Worm (Caenorhabditis elegans) whole organism, L2 larva: ENCODE results near the gene W06H8.6.

Experiments
- C34F6.9 ChIP-seq: fragments of 150-350 bp; optimal IDR thresholded peaks from 2 replicates; lab custom pipeline; 2014; ENCODE audit warnings: missing biosample characterization, missing genetic modification characterization
- F13H6.1 ChIP-seq: sonication (generic microtip); optimal IDR thresholded peaks from 2 replicates; lab custom pipeline; 2016; ENCODE audit warnings: missing genetic modification characterization, missing compliant biosample characterization
- R02D3.7 ChIP-seq: fragments of 150-350 bp; optimal IDR thresholded peaks from 2 replicates; lab custom pipeline; 2014; ENCODE audit warnings: missing biosample characterization, missing genetic modification characterization
- Y55F3AM.14 ChIP-seq: fragments of 200-800 bp; sonication (Bioruptor generic); optimal IDR thresholded peaks from 2 replicates; lab custom pipeline; 2018; ENCODE audit warnings: mild to moderate bottlenecking, missing genetic modification characterization, missing compliant biosample characterization
- ZK546.5 ChIP-seq: sonication (generic microtip); optimal IDR thresholded peaks from 2 replicates; lab custom pipeline; 2017; ENCODE audit warnings: missing biosample characterization, missing genetic modification characterization
- alr-1 ChIP-seq: fragments of 150-350 bp; optimal IDR thresholded peaks from 2 replicates; lab custom pipeline; 2014; ENCODE audit warnings: missing biosample characterization, missing genetic modification characterization
- aly-2 ChIP-seq: fragments of 150-350 bp; optimal IDR thresholded peaks from 2 replicates; lab custom pipeline; 2014; ENCODE audit warnings: missing biosample characterization, missing genetic modification characterization
- ama-1 ChIP-seq: fragments of 150-350 bp; optimal IDR thresholded peaks from 2 replicates; lab custom pipeline; 2018; ENCODE audit warnings: inconsistent platforms
- blmp-1 ChIP-seq: sonication (generic microtip); optimal IDR thresholded peaks from 2 replicates; lab custom pipeline; 2017; ENCODE audit warnings: missing genetic modification characterization, mild to moderate bottlenecking, missing compliant biosample characterization, antibody characterized with exemption, moderate library complexity; ENCODE audit not compliant: insufficient read depth
- ceh-16 ChIP-seq: fragments of 150-350 bp; optimal IDR thresholded peaks from 2 replicates; lab custom pipeline; 2014; ENCODE audit warnings: missing biosample characterization, missing genetic modification characterization
- ceh-82 ChIP-seq: fragments of 150-350 bp; optimal IDR thresholded peaks from 2 replicates; lab custom pipeline; 2014; ENCODE audit warnings: missing biosample characterization, missing genetic modification characterization
- crh-2 ChIP-seq: sonication (generic microtip); optimal IDR thresholded peaks from 2 replicates; lab custom pipeline; 2017; ENCODE audit warnings: missing biosample characterization, missing genetic modification characterization
- dmd-4 ChIP-seq: sonication (generic microtip); optimal IDR thresholded peaks from 2 replicates; lab custom pipeline; 2017; ENCODE audit warnings: missing biosample characterization, missing genetic modification characterization
- egl-27 ChIP-seq: sonication (generic microtip); optimal IDR thresholded peaks from 3 replicates; lab custom pipeline; 2017; ENCODE audit warnings: missing biosample characterization, missing genetic modification reagents, missing genetic modification characterization
- elt-1 ChIP-seq: fragments of 150-350 bp; optimal IDR thresholded peaks from 2 replicates; lab custom pipeline; 2014; ENCODE audit warnings: missing biosample characterization, missing genetic modification characterization
- elt-3 ChIP-seq: sonication (generic microtip); optimal IDR thresholded peaks from 2 replicates; lab custom pipeline; 2017; ENCODE audit warnings: missing biosample characterization, missing genetic modification characterization
- fos-1 ChIP-seq: fragments of 150-350 bp; optimal IDR thresholded peaks from 2 replicates; lab custom pipeline; 2014; ENCODE audit warnings: missing biosample characterization, missing genetic modification characterization
- gmeb-1 ChIP-seq: fragments of 150-350 bp; optimal IDR thresholded peaks from 2 replicates; lab custom pipeline; 2014; ENCODE audit warnings: missing biosample characterization, missing genetic modification characterization
- lin-11 ChIP-seq: fragments of 150-350 bp; sonication (generic microtip); optimal IDR thresholded peaks from 2 replicates; lab custom pipeline; 2014; ENCODE audit warnings: missing biosample characterization, missing genetic modification characterization, inconsistent platforms, mixed read lengths
- lin-13 ChIP-seq: fragments of 150-350 bp; optimal IDR thresholded peaks from 2 replicates; lab custom pipeline; 2014; ENCODE audit warnings: missing biosample characterization, missing genetic modification reagents, missing genetic modification characterization
- lin-39 ChIP-seq: fragments of 150-350 bp; optimal IDR thresholded peaks from 2 replicates; lab custom pipeline; 2014; ENCODE audit warnings: missing biosample characterization, missing genetic modification reagents, missing genetic modification characterization
- lsy-2 ChIP-seq, 2 experiments: fragments of 150-350 bp in 1 of 2; sonication (generic microtip) in 1 of 2; optimal IDR thresholded peaks; 2 replicates each; lab custom pipeline; 2014 to 2017; ENCODE audit warnings: missing biosample characterization in 2 of 2, missing genetic modification characterization in 2 of 2
- mab-5 ChIP-seq: fragments of 150-350 bp; optimal IDR thresholded peaks from 2 replicates; lab custom pipeline; 2014; ENCODE audit warnings: missing biosample characterization, missing genetic modification characterization
- mbf-1 ChIP-seq: sonication (generic microtip); optimal IDR thresholded peaks from 2 replicates; lab custom pipeline; 2017; ENCODE audit warnings: missing biosample characterization, missing genetic modification characterization
- mdl-1 ChIP-seq, 2 experiments: fragments of 150-350 bp in 1 of 2; sonication (generic microtip) in 1 of 2; optimal IDR thresholded peaks; 2 replicates each; lab custom pipeline; 2017; ENCODE audit warnings: missing biosample characterization in 2 of 2, missing genetic modification characterization in 2 of 2
- nhr-10 ChIP-seq: sonication (generic microtip); optimal IDR thresholded peaks from 2 replicates; lab custom pipeline; 2017; ENCODE audit warnings: missing biosample characterization, missing genetic modification characterization
- nhr-11 ChIP-seq: fragments of 150-350 bp; optimal IDR thresholded peaks from 2 replicates; lab custom pipeline; 2014; ENCODE audit warnings: missing biosample characterization, missing genetic modification characterization
- nhr-12 ChIP-seq: fragments of 150-350 bp; optimal IDR thresholded peaks from 2 replicates; lab custom pipeline; 2014; ENCODE audit warnings: missing biosample characterization, missing genetic modification characterization
- nhr-129 ChIP-seq: fragments of 150-350 bp; optimal IDR thresholded peaks from 2 replicates; lab custom pipeline; 2014; ENCODE audit warnings: missing biosample characterization, missing genetic modification characterization
- nhr-21 ChIP-seq: fragments of 150-350 bp; optimal IDR thresholded peaks from 2 replicates; lab custom pipeline; 2014; ENCODE audit warnings: missing biosample characterization, missing genetic modification characterization
- nhr-23 ChIP-seq: fragments of 150-350 bp; optimal IDR thresholded peaks from 2 replicates; lab custom pipeline; 2014; ENCODE audit warnings: missing biosample characterization, missing genetic modification reagents, missing genetic modification characterization
- nhr-237 ChIP-seq: fragments of 150-350 bp; optimal IDR thresholded peaks from 2 replicates; lab custom pipeline; 2014; ENCODE audit warnings: missing biosample characterization, missing genetic modification characterization
- nhr-25 ChIP-seq: fragments of 150-350 bp; sonication (generic microtip); optimal IDR thresholded peaks from 3 replicates; lab custom pipeline; 2014; ENCODE audit warnings: missing biosample characterization, missing genetic modification characterization
- nhr-6 ChIP-seq: fragments of 150-350 bp; optimal IDR thresholded peaks from 2 replicates; lab custom pipeline; 2014; ENCODE audit warnings: missing biosample characterization, missing genetic modification characterization
- nhr-77 ChIP-seq: fragments of 150-350 bp; optimal IDR thresholded peaks from 2 replicates; lab custom pipeline; 2014; ENCODE audit warnings: missing biosample characterization, missing genetic modification characterization
- peb-1 ChIP-seq: fragments of 150-350 bp; optimal IDR thresholded peaks from 2 replicates; lab custom pipeline; 2014; ENCODE audit warnings: missing biosample characterization, missing genetic modification characterization
- sem-4 ChIP-seq: fragments of 150-350 bp; optimal IDR thresholded peaks from 2 replicates; lab custom pipeline; 2014; ENCODE audit warnings: missing biosample characterization, missing genetic modification reagents, missing genetic modification characterization
- skn-1 ChIP-seq: sonication (generic microtip); optimal IDR thresholded peaks from 2 replicates; lab custom pipeline; 2017; ENCODE audit warnings: missing biosample characterization, missing genetic modification characterization
- sma-3 ChIP-seq: sonication (generic microtip); optimal IDR thresholded peaks from 2 replicates; lab custom pipeline; 2016; ENCODE audit warnings: missing genetic modification reagents, missing genetic modification characterization, missing compliant biosample characterization
- sma-9 ChIP-seq, 2 experiments: fragments of 150-350 bp in 1 of 2; sonication (generic microtip) in 1 of 2; optimal IDR thresholded peaks; 2 replicates each; lab custom pipeline; 2014 to 2016; ENCODE audit warnings: missing genetic modification characterization in 2 of 2, mild to moderate bottlenecking in 1 of 2, missing biosample characterization in 1 of 2, missing compliant biosample characterization in 1 of 2, missing genetic modification reagents in 1 of 2, moderate library complexity in 1 of 2
- snpc-4 ChIP-seq: fragments of 150-350 bp; optimal IDR thresholded peaks from 2 replicates; lab custom pipeline; 2014; ENCODE audit warnings: missing biosample characterization, missing genetic modification characterization
- unc-39 ChIP-seq: fragments of 150-350 bp; optimal IDR thresholded peaks from 2 replicates; lab custom pipeline; 2014; ENCODE audit warnings: missing biosample characterization, missing genetic modification characterization
- unc-55 ChIP-seq: fragments of 150-350 bp; sonication (generic microtip); optimal IDR thresholded peaks from 3 replicates; lab custom pipeline; 2014; ENCODE audit warnings: missing biosample characterization, missing genetic modification reagents, missing genetic modification characterization
- unc-62 ChIP-seq: fragments of 150-350 bp; optimal IDR thresholded peaks from 2 replicates; lab custom pipeline; 2014; ENCODE audit warnings: missing biosample characterization, missing genetic modification reagents, missing genetic modification characterization
- zag-1 ChIP-seq: fragments of 150-350 bp; optimal IDR thresholded peaks from 2 replicates; lab custom pipeline; 2014; ENCODE audit warnings: missing biosample characterization, missing genetic modification characterization
- ztf-1 ChIP-seq: fragments of 200-800 bp; sonication (Bioruptor generic); conservative IDR thresholded peaks from 2 replicates; pipeline ENCODE4 v1.3.6; 2022; ENCODE audit warnings: missing genetic modification characterization, missing compliant biosample characterization
- ztf-11 ChIP-seq: sonication (generic microtip); optimal IDR thresholded peaks from 2 replicates; lab custom pipeline; 2017; ENCODE audit warnings: missing biosample characterization, missing genetic modification characterization
- ztf-4 ChIP-seq: fragments of 150-350 bp; optimal IDR thresholded peaks from 2 replicates; lab custom pipeline; 2014; ENCODE audit warnings: missing biosample characterization, missing genetic modification characterization

The W06H8.6 gene

DNA sequence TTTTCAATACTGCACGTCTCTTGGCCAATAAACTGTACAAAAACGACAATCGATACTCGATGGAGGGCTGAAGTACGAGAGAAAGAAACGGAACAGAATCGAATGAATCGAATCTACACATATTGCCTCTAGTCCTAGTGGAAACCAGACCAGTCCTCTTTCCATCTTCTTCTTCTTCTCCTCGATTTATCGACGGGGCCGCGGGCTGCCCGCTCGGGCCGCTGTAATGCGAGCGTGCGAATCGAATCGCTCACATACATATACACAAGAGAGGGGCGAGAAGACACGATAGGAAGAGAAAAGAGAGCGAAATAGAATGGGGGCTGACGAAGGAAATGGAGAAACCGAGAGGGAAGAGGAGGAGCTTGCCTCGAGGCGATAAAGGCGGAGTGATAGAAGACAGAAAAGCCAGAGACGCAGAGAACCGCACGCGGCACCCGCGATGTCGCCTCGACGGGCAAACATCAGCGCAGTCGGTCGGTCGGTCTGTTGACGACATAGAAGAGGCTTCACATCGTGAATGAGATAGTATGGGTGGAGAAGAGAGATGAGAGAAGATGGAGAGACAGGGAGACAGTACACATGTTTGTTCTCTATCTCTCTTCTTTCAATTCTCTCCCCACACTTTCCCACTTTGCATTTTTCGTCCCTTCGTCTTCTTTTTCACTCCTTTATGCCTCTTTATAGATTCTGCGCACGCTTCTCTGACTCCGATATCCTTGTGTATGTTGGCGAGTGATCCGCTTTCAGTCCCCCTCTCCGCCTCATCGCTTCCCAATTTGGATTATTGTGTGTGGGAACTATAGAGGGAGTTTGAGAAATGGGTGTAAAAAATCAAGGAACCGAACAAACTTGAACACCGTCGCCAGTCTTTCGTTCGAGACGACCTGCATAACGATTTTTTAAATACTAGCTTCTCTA, 776 bp upstream of the W06H8.6 start:
- TF ChIP-seq ztf-1: no peak
- TF ChIP-seq elt-1: no peak
- no peak for TF ChIP-seq nhr-12 (tag; lab: Kevin White, UChicago)
- peak; percentile 91 for TF ChIP-seq lin-13 (GFP tag; lab: Kevin White, UChicago)
- peak; percentile 95 for TF ChIP-seq egl-27 (tag; lab: Kevin White, UChicago)
- TF ChIP-seq nhr-11: peak; percentile 21
- peak; percentile 82 for TF ChIP-seq zag-1 (tag; lab: Kevin White, UChicago)
- peak; percentile 96 for TF ChIP-seq lin-11
- TF ChIP-seq aly-2: no peak
- TF ChIP-seq elt-3 (tag; lab: Kevin White, UChicago): no peak
- TF ChIP-seq ama-1 (lab: Kevin White, UChicago): peak; percentile 98
- TF ChIP-seq nhr-21 (tag; lab: Kevin White, UChicago): peak; percentile 98
- peak; percentile 97 for TF ChIP-seq ztf-4 (tag; lab: Kevin White, UChicago)
- TF ChIP-seq nhr-10 (tag; lab: Kevin White, UChicago): peak; percentile 22
- peak; percentile 22 for TF ChIP-seq unc-62 (GFP tag; lab: Kevin White, UChicago)
- peak; percentile 99 for TF ChIP-seq F13H6.1 (tag; lab: Kevin White, UChicago)
- TF ChIP-seq R02D3.7 (tag; lab: Kevin White, UChicago): no peak
- peak; percentile 88 for TF ChIP-seq blmp-1 (tag; lab: Kevin White, UChicago)
- peak; percentile 96 for TF ChIP-seq sem-4 (tag; lab: Kevin White, UChicago)
- peak; percentile 69 for TF ChIP-seq fos-1 (tag; lab: Kevin White, UChicago)
- TF ChIP-seq unc-55 (GFP tag; lab: Kevin White, UChicago): peak; percentile 95
- TF ChIP-seq ceh-16 (tag; lab: Kevin White, UChicago): peak; percentile 90
- TF ChIP-seq ceh-82 (tag; lab: Kevin White, UChicago): peak; percentile 47
- peak; percentile 10 to 92 for TF ChIP-seq lsy-2 (tag; optimal IDR thresholded peaks at IDR 0.05; lab: Kevin White, UChicago)
- TF ChIP-seq sma-3 (GFP tag; lab: Kevin White, UChicago): peak; percentile 94
- TF ChIP-seq skn-1 (tag; lab: Kevin White, UChicago): peak; percentile 50
- no peak for TF ChIP-seq ZK546.5 (tag; lab: Kevin White, UChicago)
- TF ChIP-seq nhr-25 (tag; lab: Kevin White, UChicago): peak; percentile 94
- no peak for TF ChIP-seq nhr-23 (tag; lab: Kevin White, UChicago)
- TF ChIP-seq lin-39: no peak
- peak; percentile 95 for TF ChIP-seq mab-5 (tag; lab: Kevin White, UChicago)
- TF ChIP-seq peb-1 (tag; lab: Kevin White, UChicago): no peak
- TF ChIP-seq nhr-77 (tag; lab: Kevin White, UChicago): no peak
- TF ChIP-seq crh-2 (tag; lab: Kevin White, UChicago): peak; percentile 96
- TF ChIP-seq snpc-4 (tag; lab: Kevin White, UChicago): peak; percentile 69
- peak; percentile 95 for TF ChIP-seq Y55F3AM.14 (GFP tag; lab: Kevin White, UChicago)
- TF ChIP-seq nhr-129 (tag; lab: Kevin White, UChicago): peak; percentile 90
- no peak for TF ChIP-seq dmd-4
- peak; percentile 87 for TF ChIP-seq C34F6.9 (tag; lab: Kevin White, UChicago)
- peak; percentile 98 for TF ChIP-seq sma-9 (GFP tag; optimal IDR thresholded peaks at IDR 0.05; lab: Kevin White, UChicago)
- peak; percentile 19 for TF ChIP-seq sma-9 (tag; optimal IDR thresholded peaks at IDR 0.05; lab: Kevin White, UChicago)
- TF ChIP-seq mbf-1 (tag; lab: Kevin White, UChicago): no peak
- no peak for TF ChIP-seq alr-1 (tag; lab: Kevin White, UChicago)
- TF ChIP-seq nhr-237 (tag; lab: Kevin White, UChicago): peak; percentile 70
- peak; percentile 84 for TF ChIP-seq gmeb-1 (tag; lab: Kevin White, UChicago)
- peak; percentile 95 for TF ChIP-seq nhr-6 (tag; lab: Kevin White, UChicago)
- peak; percentile 82 to 95 for TF ChIP-seq mdl-1 (tag; optimal IDR thresholded peaks at IDR 0.05; lab: Kevin White, UChicago)
- no peak for TF ChIP-seq unc-39
- peak; percentile 64 for TF ChIP-seq ztf-11
